Worm (Caenorhabditis elegans) whole organism, young adult: ENCODE measurements around the gene F32D8.7.
A peak's percentile ranks its signal among the peaks of the same experiment; 100 is the strongest.

Source experiments
- F33H1.4 ChIP-seq: fragments of 200-800 bp; sonication (Bioruptor generic); IDR thresholded peaks from 2 replicates; pipeline ENCODE4 v1.3.6; 2022; ENCODE audit warnings: missing genetic modification reagents, missing genetic modification characterization, missing compliant biosample characterization
- F39B2.1 ChIP-seq: fragments of 200-800 bp; sonication (Bioruptor generic); IDR thresholded peaks from 2 replicates; pipeline ENCODE4 v1.3.6; 2022; ENCODE audit warnings: missing genetic modification reagents, missing genetic modification characterization, missing compliant biosample characterization
- F55B11.4 ChIP-seq: sonication (generic microtip); optimal IDR thresholded peaks from 2 replicates; lab custom pipeline; 2016; ENCODE audit warnings: missing compliant biosample characterization, missing genetic modification characterization, borderline replicate concordance; ENCODE audit not compliant: insufficient read depth
- F57A8.1 ChIP-seq: fragments of 200-800 bp; sonication (Bioruptor generic); optimal IDR thresholded peaks from 2 replicates; lab custom pipeline; 2018; ENCODE audit warnings: mild to moderate bottlenecking, missing genetic modification characterization, moderate library complexity, missing compliant biosample characterization
- F57C9.4 ChIP-seq: sonication (generic microtip); optimal IDR thresholded peaks from 2 replicates; lab custom pipeline; 2017; ENCODE audit warnings: mild to moderate bottlenecking, missing genetic modification characterization, missing compliant biosample characterization
- T26A5.8 ChIP-seq: sonication (generic microtip); optimal IDR thresholded peaks from 2 replicates; lab custom pipeline; 2016; ENCODE audit warnings: missing genetic modification characterization, missing compliant biosample characterization
- Y53G8AR.9 ChIP-seq: fragments of 200-800 bp; sonication (Bioruptor generic); conservative IDR thresholded peaks from 2 replicates; pipeline ENCODE4 v1.3.6; 2022; ENCODE audit warnings: missing genetic modification reagents, missing genetic modification characterization, missing compliant biosample characterization
- Y95B8A.8 ChIP-seq: fragments of 200-800 bp; sonication (Bioruptor generic); IDR thresholded peaks from 2 replicates; pipeline ENCODE4 v1.3.6; 2022; ENCODE audit warnings: missing genetic modification reagents, missing genetic modification characterization, missing compliant biosample characterization
- ama-1 ChIP-seq, 3 experiments: fragments of 150-350 bp in 1 of 3; sonication (generic microtip) in 2 of 3; optimal IDR thresholded peaks; 2 replicates each; lab custom pipeline; 2014 to 2018; ENCODE audit warnings: missing biosample characterization in 2 of 3, missing genetic modification characterization in 2 of 3, missing genetic modification reagents in 2 of 3
- aptf-2 ChIP-seq: fragments of 200-800 bp; sonication (Bioruptor generic); conservative IDR thresholded peaks from 2 replicates; pipeline ENCODE4 v1.3.6; 2022; ENCODE audit warnings: missing genetic modification reagents, missing genetic modification characterization, missing compliant biosample characterization
- attf-3 ChIP-seq: fragments of 200-800 bp; sonication (Bioruptor generic); conservative IDR thresholded peaks from 2 replicates; pipeline ENCODE4 v1.3.6; 2022; ENCODE audit warnings: missing genetic modification reagents, missing genetic modification characterization, missing compliant biosample characterization
- bed-1 ChIP-seq: fragments of 200-800 bp; sonication (Bioruptor generic); IDR thresholded peaks from 2 replicates; pipeline ENCODE4 v1.3.6; 2022; ENCODE audit warnings: missing genetic modification reagents, missing genetic modification characterization, missing compliant biosample characterization
- ccch-3 ChIP-seq: fragments of 200-800 bp; sonication (Bioruptor generic); optimal IDR thresholded peaks from 2 replicates; lab custom pipeline; 2018; ENCODE audit warnings: mild to moderate bottlenecking, missing genetic modification characterization, missing compliant biosample characterization
- cebp-2 ChIP-seq: fragments of 200-800 bp; sonication (Bioruptor generic); IDR thresholded peaks from 2 replicates; pipeline ENCODE4 v1.3.6; 2022; ENCODE audit warnings: missing genetic modification characterization, missing compliant biosample characterization
- ceh-100 ChIP-seq: fragments of 200-800 bp; sonication (Bioruptor generic); IDR thresholded peaks from 2 replicates; pipeline ENCODE4 v1.3.6; 2022; ENCODE audit warnings: missing genetic modification reagents, missing genetic modification characterization, missing compliant biosample characterization
- ceh-27 ChIP-seq: fragments of 200-800 bp; sonication (Bioruptor generic); optimal IDR thresholded peaks from 2 replicates; lab custom pipeline; 2018; ENCODE audit warnings: mild to moderate bottlenecking, missing genetic modification characterization, moderate library complexity, missing compliant biosample characterization
- ceh-58 ChIP-seq: fragments of 200-800 bp; sonication (Bioruptor generic); IDR thresholded peaks from 2 replicates; pipeline ENCODE4 v1.3.6; 2022; ENCODE audit warnings: missing genetic modification characterization, missing compliant biosample characterization
- chd-7 ChIP-seq: sonication (generic microtip); optimal IDR thresholded peaks from 2 replicates; lab custom pipeline; 2016; ENCODE audit warnings: mild to moderate bottlenecking, missing genetic modification characterization, moderate library complexity, missing compliant biosample characterization
- die-1 ChIP-seq: sonication (generic microtip); optimal IDR thresholded peaks from 2 replicates; lab custom pipeline; 2016; ENCODE audit warnings: missing genotype, mild to moderate bottlenecking, missing genetic modification characterization, missing compliant biosample characterization
- efl-1 ChIP-seq: fragments of 150-350 bp; optimal IDR thresholded peaks from 2 replicates; lab custom pipeline; 2014; ENCODE audit warnings: missing biosample characterization, missing genetic modification reagents, missing genetic modification characterization
- egrh-3 ChIP-seq: fragments of 200-800 bp; sonication (Bioruptor generic); IDR thresholded peaks from 2 replicates; pipeline ENCODE4 v1.3.6; 2022; ENCODE audit warnings: missing genetic modification reagents, missing genetic modification characterization, missing compliant biosample characterization
- gei-17 ChIP-seq: fragments of 200-800 bp; sonication (Bioruptor generic); optimal IDR thresholded peaks from 2 replicates; lab custom pipeline; 2018; ENCODE audit warnings: mild to moderate bottlenecking, missing genetic modification characterization, missing compliant biosample characterization
- lag-1 ChIP-seq: fragments of 200-800 bp; sonication (Bioruptor generic); IDR thresholded peaks from 2 replicates; pipeline ENCODE4 v1.3.6; 2022; ENCODE audit warnings: missing genetic modification reagents, missing genetic modification characterization, missing compliant biosample characterization
- let-526 ChIP-seq: fragments of 200-800 bp; sonication (Bioruptor generic); IDR thresholded peaks from 2 replicates; pipeline ENCODE4 v1.3.6; 2022; ENCODE audit warnings: missing genetic modification reagents, missing genetic modification characterization, missing compliant biosample characterization
- lin-26 ChIP-seq: fragments of 200-800 bp; sonication (Bioruptor generic); IDR thresholded peaks from 2 replicates; pipeline ENCODE4 v1.3.6; 2022; ENCODE audit warnings: missing genetic modification reagents, missing genetic modification characterization, missing compliant biosample characterization
- lin-35 ChIP-seq, 3 experiments: fragments of 150-350 bp in 2 of 3; sonication (generic microtip) in 1 of 3; optimal IDR thresholded peaks; 2 replicates each; lab custom pipeline; 2014 to 2018; ENCODE audit warnings: missing biosample characterization in 3 of 3, missing genetic modification characterization in 3 of 3, missing genetic modification reagents in 3 of 3
- lin-40 ChIP-seq: sonication (generic microtip); optimal IDR thresholded peaks from 2 replicates; lab custom pipeline; 2016; ENCODE audit warnings: missing genetic modification characterization, mild to moderate bottlenecking, missing compliant biosample characterization, missing genotype, missing genetic modification reagents
- lin-54 ChIP-seq: fragments of 200-800 bp; sonication (Bioruptor generic); optimal IDR thresholded peaks from 2 replicates; lab custom pipeline; 2018; ENCODE audit warnings: mild to moderate bottlenecking, missing genetic modification characterization, missing compliant biosample characterization
- lir-1 ChIP-seq: fragments of 200-800 bp; sonication (Bioruptor generic); conservative IDR thresholded peaks from 2 replicates; pipeline ENCODE4 v1.3.6; 2022; ENCODE audit warnings: missing genetic modification reagents, missing genetic modification characterization, missing compliant biosample characterization
- madf-6 ChIP-seq: fragments of 200-800 bp; sonication (Bioruptor generic); IDR thresholded peaks from 2 replicates; pipeline ENCODE4 v1.3.6; 2022; ENCODE audit warnings: missing genetic modification reagents, missing genetic modification characterization, missing compliant biosample characterization
- mcd-1 ChIP-seq: fragments of 200-800 bp; sonication (Bioruptor generic); IDR thresholded peaks from 2 replicates; pipeline ENCODE4 v1.3.6; 2022; ENCODE audit warnings: missing genetic modification reagents, missing genetic modification characterization, missing compliant biosample characterization
- mel-28 ChIP-seq: sonication (generic microtip); optimal IDR thresholded peaks from 2 replicates; lab custom pipeline; 2016; ENCODE audit warnings: borderline replicate concordance, mild to moderate bottlenecking, missing genetic modification characterization, missing compliant biosample characterization
- nfya-1 ChIP-seq: sonication (generic microtip); optimal IDR thresholded peaks from 2 replicates; lab custom pipeline; 2017; ENCODE audit warnings: antibody characterized with exemption, missing compliant biosample characterization, missing genetic modification characterization, borderline replicate concordance; ENCODE audit not compliant: insufficient read depth
- nhr-120 ChIP-seq: fragments of 200-800 bp; sonication (Bioruptor generic); IDR thresholded peaks from 2 replicates; pipeline ENCODE4 v1.3.6; 2022; ENCODE audit warnings: missing genetic modification characterization, missing compliant biosample characterization
- nhr-179 ChIP-seq: sonication (generic microtip); optimal IDR thresholded peaks from 2 replicates; lab custom pipeline; 2016; ENCODE audit warnings: mild to moderate bottlenecking, missing genetic modification characterization, missing compliant biosample characterization
- pbrm-1 ChIP-seq: fragments of 200-800 bp; sonication (Bioruptor generic); IDR thresholded peaks from 2 replicates; pipeline ENCODE4 v1.3.6; 2022; ENCODE audit warnings: missing genetic modification reagents, missing genetic modification characterization, missing compliant biosample characterization
- pha-4 ChIP-seq: fragments of 150-350 bp; sonication (generic microtip); optimal IDR thresholded peaks from 2 replicates; lab custom pipeline; 2014; ENCODE audit warnings: missing biosample characterization, missing genetic modification reagents, missing genetic modification characterization
- rcor-1 ChIP-seq: fragments of 200-800 bp; sonication (Bioruptor generic); IDR thresholded peaks from 2 replicates; pipeline ENCODE4 v1.3.6; 2022; ENCODE audit warnings: missing genetic modification reagents, missing genetic modification characterization, missing compliant biosample characterization
- sdz-38 ChIP-seq: sonication (generic microtip); optimal IDR thresholded peaks from 2 replicates; lab custom pipeline; 2016; ENCODE audit warnings: missing genotype, missing genetic modification characterization, missing compliant biosample characterization
- snpc-1.1 ChIP-seq: sonication (generic microtip); optimal IDR thresholded peaks from 2 replicates; lab custom pipeline; 2017; ENCODE audit warnings: missing genetic modification characterization, mild to moderate bottlenecking, missing compliant biosample characterization, antibody characterized with exemption, moderate library complexity, missing genotype, missing genetic modification reagents; ENCODE audit not compliant: insufficient read depth
- snpc-1.3 ChIP-seq: sonication (generic microtip); optimal IDR thresholded peaks from 2 replicates; lab custom pipeline; 2017; ENCODE audit warnings: missing genetic modification characterization, mild to moderate bottlenecking, missing compliant biosample characterization, antibody characterized with exemption, moderate library complexity, missing genotype, missing genetic modification reagents; ENCODE audit not compliant: insufficient read depth
- somi-1 ChIP-seq: fragments of 200-800 bp; sonication (Bioruptor generic); optimal IDR thresholded peaks from 2 replicates; lab custom pipeline; 2018; ENCODE audit warnings: mild to moderate bottlenecking, missing genetic modification characterization, missing compliant biosample characterization
- sptf-2 ChIP-seq: fragments of 200-800 bp; sonication (Bioruptor generic); optimal IDR thresholded peaks from 2 replicates; lab custom pipeline; 2018; ENCODE audit warnings: mild to moderate bottlenecking, missing genetic modification characterization, missing compliant biosample characterization
- tbp1 ChIP-seq: fragments of 200-800 bp; sonication (Bioruptor generic); optimal IDR thresholded peaks from 2 replicates; lab custom pipeline; 2018; ENCODE audit warnings: mild to moderate bottlenecking, missing genetic modification characterization, missing compliant biosample characterization
- tbx-9 ChIP-seq: sonication (generic microtip); optimal IDR thresholded peaks from 2 replicates; lab custom pipeline; 2016; ENCODE audit warnings: borderline replicate concordance, missing genetic modification characterization, inconsistent platforms, missing compliant biosample characterization
- unc-130 ChIP-seq: sonication (generic microtip); optimal IDR thresholded peaks from 2 replicates; lab custom pipeline; 2016; ENCODE audit warnings: missing genetic modification reagents, missing genetic modification characterization, missing compliant biosample characterization
- ztf-25 ChIP-seq: fragments of 200-800 bp; sonication (Bioruptor generic); IDR thresholded peaks from 2 replicates; pipeline ENCODE4 v1.3.6; 2022; ENCODE audit warnings: missing genetic modification reagents, missing genetic modification characterization, missing compliant biosample characterization
- ztf-6 ChIP-seq: fragments of 200-800 bp; sonication (Bioruptor generic); IDR thresholded peaks from 2 replicates; pipeline ENCODE4 v1.3.6; 2022; ENCODE audit warnings: missing genetic modification reagents, missing genetic modification characterization, missing compliant biosample characterization

Gene F32D8.7

DNA sequence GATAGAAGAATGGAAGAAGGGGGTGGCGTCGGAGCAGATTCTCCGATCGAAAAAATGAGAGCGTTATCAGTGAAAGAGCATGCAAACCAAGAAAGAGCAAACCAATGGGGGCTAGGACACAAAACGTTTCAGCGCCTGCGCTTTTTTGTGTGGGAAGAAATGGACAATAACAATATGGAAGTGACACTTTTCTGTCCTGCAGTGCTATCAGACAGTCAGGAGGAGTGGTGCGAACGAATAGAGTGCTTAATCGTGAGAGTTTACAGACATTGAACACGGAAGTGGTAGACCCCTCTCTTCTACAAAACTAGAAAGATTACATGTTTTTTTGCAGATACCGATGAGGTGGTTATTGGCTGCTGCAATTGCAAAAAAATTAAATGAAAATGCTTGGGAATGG is 42.9 kb upstream of the F32D8.7 start (continued):
- TF ChIP-seq lin-40 (tag; lab: Kevin White, UChicago) (no peak), F55B11.4 (tag; lab: Kevin White, UChicago) (no peak), sptf-2 (peak; percentile 11), nhr-120 (GFP tag; lab: Robert Waterston, UW) (no peak), Y53G8AR.9 (0 out of 2 replicates have a peak, but pooled peaks have one; percentile 48), ama-1 (optimal IDR thresholded peaks at IDR 0.05; lab: Kevin White, UChicago) (no peak), ama-1 (GFP tag; optimal IDR thresholded peaks at IDR 0.05; lab: Kevin White, UChicago) (no peak), gei-17 (GFP tag; lab: Kevin White, UChicago) (no peak), lin-35 (GFP tag; optimal IDR thresholded peaks at IDR 0.05; lab: Kevin White, UChicago) (no peak), let-526 (no peak), bed-1 (GFP tag; lab: Robert Waterston, UW) (no peak), rcor-1 (GFP tag; lab: Robert Waterston, UW) (no peak), ccch-3 (GFP tag; lab: Kevin White, UChicago) (no peak), die-1 (no peak), mel-28 (no peak), ztf-25 (GFP tag; lab: Robert Waterston, UW) (no peak), nfya-1 (tag; lab: Kevin White, UChicago) (no peak), ztf-6 (GFP tag; lab: Robert Waterston, UW) (no peak), mcd-1 (GFP tag; lab: Robert Waterston, UW) (no peak), aptf-2 (no peak), snpc-1.1 (tag; lab: Kevin White, UChicago) (no peak), ceh-27 (no peak), F57C9.4 (no peak), lag-1 (no peak), cebp-2 (no peak), lin-26 (GFP tag; lab: Robert Waterston, UW) (no peak), nhr-179 (tag; lab: Kevin White, UChicago) (no peak), ceh-100 (GFP tag; lab: Robert Waterston, UW) (no peak), F33H1.4 (GFP tag; lab: Robert Waterston, UW) (no peak), tbp1 (GFP tag; lab: Kevin White, UChicago) (peak; percentile 12), madf-6 (GFP tag; lab: Robert Waterston, UW) (no peak), pbrm-1 (0 out of 2 replicates have a peak, but pooled peaks have one; percentile 6), efl-1 (GFP tag; lab: Kevin White, UChicago) (no peak), ceh-58 (GFP tag; lab: Robert Waterston, UW) (no peak), T26A5.8 (no peak), pha-4 (tag; lab: Kevin White, UChicago) (no peak), unc-130 (GFP tag; lab: Kevin White, UChicago) (no peak), somi-1 (GFP tag; lab: Kevin White, UChicago) (no peak), lin-54 (no peak), chd-7 (tag; lab: Kevin White, UChicago) (peak; percentile 50), sdz-38 (tag; lab: Kevin White, UChicago) (no peak), attf-3 (GFP tag; lab: Robert Waterston, UW) (no peak), F57A8.1 (GFP tag; lab: Kevin White, UChicago) (no peak), egrh-3 (no peak), lir-1 (GFP tag; lab: Robert Waterston, UW) (no peak), tbx-9 (tag; lab: Kevin White, UChicago) (no peak), Y95B8A.8 (GFP tag; lab: Robert Waterston, UW) (0 out of 2 replicates have a peak, but pooled peaks have one; percentile 19), snpc-1.3 (tag; lab: Kevin White, UChicago) (no peak), F39B2.1 (GFP tag; lab: Robert Waterston, UW) (no peak)
